Worm (Caenorhabditis elegans) whole organism, L3 larva: ENCODE data around the gene let-2.
A peak's percentile ranks its signal among the peaks of the same experiment; 100 is the strongest.

ENCODE experiments used
- egl-5 ChIP-seq: fragments of 150-350 bp; optimal IDR thresholded peaks from 2 replicates; lab custom pipeline; 2017; ENCODE audit warnings: missing biosample characterization, missing genetic modification reagents, missing genetic modification characterization, inconsistent platforms
- nhr-12 ChIP-seq: fragments of 150-350 bp; optimal IDR thresholded peaks from 2 replicates; lab custom pipeline; 2014; ENCODE audit warnings: missing biosample characterization, missing genetic modification characterization
- skn-1 ChIP-seq: fragments of 150-350 bp; optimal IDR thresholded peaks from 2 replicates; lab custom pipeline; 2014; ENCODE audit warnings: missing biosample characterization, missing genetic modification characterization
- ztf-4 ChIP-seq: fragments of 150-350 bp; optimal IDR thresholded peaks from 2 replicates; lab custom pipeline; 2014; ENCODE audit warnings: missing biosample characterization, missing genetic modification characterization

- no peak for TF ChIP-seq nhr-12 (tag; lab: Kevin White, UChicago)
- TF ChIP-seq egl-5 (tag; lab: Kevin White, UChicago): no peak
- peak; percentile 91 for TF ChIP-seq skn-1 (tag; lab: Kevin White, UChicago)
- no peak for TF ChIP-seq ztf-4 (tag; lab: Kevin White, UChicago)
Observed at ce11 chrX:16349019-16349418, 40.1 kb downstream of the let-2 start.
